Worm (Caenorhabditis elegans): Measurements from ENCODE around the gene eor-2.

The eor-2 gene

DNA sequence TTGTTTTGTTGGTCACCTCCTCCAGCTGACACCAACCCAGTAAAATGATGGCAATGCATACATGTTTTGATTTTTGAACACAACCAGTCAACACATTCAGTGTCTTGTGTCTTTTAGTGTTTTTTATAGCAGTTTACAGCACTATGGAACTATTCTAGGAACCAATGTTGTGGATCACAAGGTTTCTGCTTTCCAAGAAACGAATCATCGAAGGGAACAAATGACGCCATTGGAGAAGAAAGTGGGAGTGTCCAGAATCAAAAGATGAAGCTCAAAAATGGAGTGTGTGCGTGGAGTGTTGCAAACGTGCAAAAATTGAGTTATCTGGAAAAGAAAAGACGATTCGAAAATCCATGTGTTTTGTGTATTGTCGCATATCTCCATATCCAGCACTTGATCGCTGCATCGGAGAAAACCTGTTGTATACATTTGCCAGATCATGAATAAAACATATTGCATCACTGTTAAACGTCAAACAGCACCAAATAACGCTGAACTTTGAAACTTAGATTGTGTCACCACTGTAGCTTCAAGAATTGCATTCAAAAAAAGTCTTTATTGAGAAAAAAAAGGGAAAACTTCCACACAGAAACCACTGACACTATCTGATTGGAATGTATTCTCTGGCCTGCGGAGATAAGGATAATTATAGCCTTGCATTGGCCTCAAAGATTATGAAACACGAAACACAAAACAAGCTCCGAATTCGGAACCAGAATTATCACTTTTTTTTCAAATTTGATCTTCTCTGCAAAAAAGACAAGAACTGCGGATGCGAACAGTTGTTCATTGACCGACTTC, 40.3 kb upstream of the eor-2 start (continued):
- TF ChIP-seq mes-2 (tag; optimal IDR thresholded peaks at IDR 0.05; ENCODE audit: poor library complexity, severe bottlenecking), result peak; percentile 7
- peak in 1 of 2 experiments; percentile 23 for TF ChIP-seq unc-62 (GFP tag; optimal IDR thresholded peaks at IDR 0.05 in 1 of 2)
- TF ChIP-seq unc-62 (tag; optimal IDR thresholded peaks at IDR 0.05), result no peak
- TF ChIP-seq gei-8 (GFP tag; optimal IDR thresholded peaks at IDR 0.05), result no peak
- TF ChIP-seq hlh-30 (tag; optimal IDR thresholded peaks at IDR 0.05; ENCODE audit: insufficient read depth), result peak; percentile 78
- TF ChIP-seq dmd-8 (GFP tag; IDR thresholded peaks at IDR 0.05), result no peak
- peak; percentile 58 for TF ChIP-seq lin-13 (GFP tag; optimal IDR thresholded peaks at IDR 0.05)
- no peak for TF ChIP-seq lin-39 (tag; optimal IDR thresholded peaks at IDR 0.05)
- TF ChIP-seq fkh-10 (GFP tag; optimal IDR thresholded peaks at IDR 0.05), result peak; percentile 9
- TF ChIP-seq lsy-2 (tag; optimal IDR thresholded peaks at IDR 0.05), result peak in 1 of 2 experiments; percentile 77
- peak; percentile 54 for TF ChIP-seq dve-1 (tag; optimal IDR thresholded peaks at IDR 0.05; ENCODE audit: insufficient read depth)
- TF ChIP-seq lin-29 (GFP tag; IDR thresholded peaks at IDR 0.05), result no peak
- no peak for TF ChIP-seq Y105C5A.15 (GFP tag; IDR thresholded peaks at IDR 0.05)
- TF ChIP-seq ctbp-1 (GFP tag; IDR thresholded peaks at IDR 0.05), result peak; percentile 89
- no peak for TF ChIP-seq snpc-1.2 (GFP tag; IDR thresholded peaks at IDR 0.05)
- TF ChIP-seq nhr-25 (tag; optimal IDR thresholded peaks at IDR 0.05; ENCODE audit: borderline replicate concordance, insufficient read depth), result no peak
- no peak for TF ChIP-seq daf-12 (tag; optimal IDR thresholded peaks at IDR 0.05)
- TF ChIP-seq tra-1 (GFP tag; IDR thresholded peaks at IDR 0.05), result 0 out of 2 replicates have a peak, but pooled peaks have one; percentile 52
- no peak for TF ChIP-seq F10B5.3 (tag; optimal IDR thresholded peaks at IDR 0.05)
- TF ChIP-seq Y5F2A.4 (GFP tag; optimal IDR thresholded peaks at IDR 0.05), result no peak
- TF ChIP-seq zip-2 (tag; optimal IDR thresholded peaks at IDR 0.05), result no peak
- no peak for TF ChIP-seq D1046.2 (GFP tag; IDR thresholded peaks at IDR 0.05)
- peak; percentile 61 for TF ChIP-seq nhr-77 (tag; optimal IDR thresholded peaks at IDR 0.05)
- TF ChIP-seq lim-7 (GFP tag; IDR thresholded peaks at IDR 0.05), result no peak
- no peak for TF ChIP-seq jun-1 (tag; optimal IDR thresholded peaks at IDR 0.05)
- TF ChIP-seq Y75B8A.6 (GFP tag; IDR thresholded peaks at IDR 0.05), result no peak
- peak in 1 of 2 experiments; percentile 82 for TF ChIP-seq hif-1 (tag; optimal IDR thresholded peaks at IDR 0.05)

DNA sequence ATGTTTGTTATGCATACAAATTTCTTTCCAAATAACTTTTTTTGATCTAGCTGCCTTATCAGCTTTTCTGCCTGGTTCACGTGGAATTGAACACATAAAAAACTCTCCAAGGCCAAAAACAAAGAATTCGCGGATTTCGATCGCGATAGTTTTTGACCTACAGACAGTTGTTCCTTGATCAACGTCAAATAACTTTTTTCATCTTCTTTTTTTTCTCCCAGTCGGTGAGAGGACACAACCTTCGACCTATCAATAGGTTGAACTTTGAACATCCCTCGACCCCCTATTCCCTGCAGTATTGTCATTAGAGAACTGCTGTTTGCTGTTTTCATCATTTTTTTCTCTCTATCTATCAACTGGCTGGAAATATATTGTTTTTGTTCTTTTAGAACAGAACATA, 39.0 kb upstream of the eor-2 start:
- TF ChIP-seq lir-3 (tag; optimal IDR thresholded peaks at IDR 0.05), result no peak
- TF ChIP-seq F26F4.8 (GFP tag; conservative IDR thresholded peaks at IDR 0.05), result no peak
- no peak for TF ChIP-seq daf-12 (tag; optimal IDR thresholded peaks at IDR 0.05)
- no peak for TF ChIP-seq saeg-2 (GFP tag; IDR thresholded peaks at IDR 0.05)
- TF ChIP-seq unc-62 (GFP tag; optimal IDR thresholded peaks at IDR 0.05 in 1 of 2), result peak in 1 of 2 experiments; percentile 90
- no peak for TF ChIP-seq unc-62 (tag; optimal IDR thresholded peaks at IDR 0.05)
- TF ChIP-seq dmd-6 (GFP tag; IDR thresholded peaks at IDR 0.05), result peak; percentile 36
- TF ChIP-seq aha-1 (tag), result peak; percentile 82
- no peak for TF ChIP-seq ceh-44 (GFP tag; IDR thresholded peaks at IDR 0.05)
- no peak for TF ChIP-seq T20F7.1 (GFP tag; optimal IDR thresholded peaks at IDR 0.05)
- peak; percentile 4 for TF ChIP-seq hlh-11 (tag; optimal IDR thresholded peaks at IDR 0.05)
- TF ChIP-seq Y5F2A.4 (GFP tag; optimal IDR thresholded peaks at IDR 0.05), result no peak
- TF ChIP-seq spr-1 (tag; optimal IDR thresholded peaks at IDR 0.05), result no peak
- peak in 1 of 2 experiments; percentile 18 for TF ChIP-seq daf-16 (GFP tag; optimal IDR thresholded peaks at IDR 0.05)
- peak; percentile 4 for TF ChIP-seq daf-16 (tag; optimal IDR thresholded peaks at IDR 0.05)
- no peak for TF ChIP-seq unc-39 (tag; optimal IDR thresholded peaks at IDR 0.05)
- TF ChIP-seq nhr-28 (tag; optimal IDR thresholded peaks at IDR 0.05), result peak; percentile 51
- TF ChIP-seq mxl-2 (GFP tag; conservative IDR thresholded peaks at IDR 0.05), result no peak
- TF ChIP-seq tra-1 (GFP tag; IDR thresholded peaks at IDR 0.05), result 0 out of 2 replicates have a peak, but pooled peaks have one; percentile 16
- TF ChIP-seq Y48G9A.11 (GFP tag; IDR thresholded peaks at IDR 0.05), result no peak
- TF ChIP-seq Y105C5A.15 (GFP tag; IDR thresholded peaks at IDR 0.05), result no peak
